Fruit fly (Drosophila melanogaster) whole organism: Measurements from ENCODE around the gene CG17819.

Experiments
- CG8478 ChIP-seq: fragments of >200 bp; optimal IDR thresholded peaks from 2 replicates; lab custom pipeline; 2018; ENCODE audit warnings: inconsistent platforms
- EcR ChIP-seq, 2 experiments: fragments of >200 bp; optimal IDR thresholded peaks; 2 replicates each; lab custom pipeline; 2017; ENCODE audit warnings: missing biosample characterization in 2 of 2, missing genetic modification characterization in 2 of 2, missing genetic modification reagents in 2 of 2

- peak in 1 of 2 experiments; percentile 29 for TF ChIP-seq EcR (GFP tag; optimal IDR thresholded peaks at IDR 0.05; lab: Kevin White, UChicago)
- TF ChIP-seq CG8478 (lab: Kevin White, UChicago): no peak
Measured at dm6 chr3R:21922674-21923323, 37.4 kb upstream of the CG17819 start.
